Worm (Caenorhabditis elegans) whole organism, young adult: Measurements from ENCODE around the gene F10E7.1.
A peak's percentile ranks its signal among the peaks of the same experiment; 100 is the strongest.

Source experiments
- B0261.1 ChIP-seq: sonication (generic microtip); optimal IDR thresholded peaks from 2 replicates; lab custom pipeline; 2016; ENCODE audit warnings: mild to moderate bottlenecking, missing genetic modification characterization, moderate library complexity, missing compliant biosample characterization
- D2030.7 ChIP-seq: fragments of 200-800 bp; sonication (Bioruptor generic); IDR thresholded peaks from 2 replicates; pipeline ENCODE4 v1.3.6; 2022; ENCODE audit warnings: missing genetic modification reagents, missing genetic modification characterization, missing compliant biosample characterization
- F10E7.11 ChIP-seq: sonication (generic microtip); optimal IDR thresholded peaks from 2 replicates; lab custom pipeline; 2017; ENCODE audit warnings: mild to moderate bottlenecking, missing genetic modification characterization, moderate library complexity, missing compliant biosample characterization
- F22D6.2 ChIP-seq: sonication (generic microtip); optimal IDR thresholded peaks from 2 replicates; lab custom pipeline; 2016; ENCODE audit warnings: mild to moderate bottlenecking, missing genetic modification characterization, missing compliant biosample characterization
- F33H1.4 ChIP-seq: fragments of 200-800 bp; sonication (Bioruptor generic); IDR thresholded peaks from 2 replicates; pipeline ENCODE4 v1.3.6; 2022; ENCODE audit warnings: missing genetic modification reagents, missing genetic modification characterization, missing compliant biosample characterization
- F49E8.2 ChIP-seq: sonication (generic microtip); optimal IDR thresholded peaks from 3 replicates; lab custom pipeline; 2017; ENCODE audit warnings: missing genetic modification characterization, mild to moderate bottlenecking, missing compliant biosample characterization, antibody characterized with exemption, moderate library complexity; ENCODE audit not compliant: insufficient read depth
- F52B5.7 ChIP-seq: sonication (generic microtip); optimal IDR thresholded peaks from 2 replicates; lab custom pipeline; 2016; ENCODE audit warnings: mild to moderate bottlenecking, missing genetic modification characterization, missing compliant biosample characterization
- F55B11.4 ChIP-seq: sonication (generic microtip); optimal IDR thresholded peaks from 2 replicates; lab custom pipeline; 2016; ENCODE audit warnings: missing compliant biosample characterization, missing genetic modification characterization, borderline replicate concordance; ENCODE audit not compliant: insufficient read depth
- F57A8.1 ChIP-seq: fragments of 200-800 bp; sonication (Bioruptor generic); optimal IDR thresholded peaks from 2 replicates; lab custom pipeline; 2018; ENCODE audit warnings: mild to moderate bottlenecking, missing genetic modification characterization, moderate library complexity, missing compliant biosample characterization
- F57C9.4 ChIP-seq: sonication (generic microtip); optimal IDR thresholded peaks from 2 replicates; lab custom pipeline; 2017; ENCODE audit warnings: mild to moderate bottlenecking, missing genetic modification characterization, missing compliant biosample characterization
- aptf-2 ChIP-seq: fragments of 200-800 bp; sonication (Bioruptor generic); conservative IDR thresholded peaks from 2 replicates; pipeline ENCODE4 v1.3.6; 2022; ENCODE audit warnings: missing genetic modification reagents, missing genetic modification characterization, missing compliant biosample characterization
- aptf-3 ChIP-seq: fragments of 200-800 bp; sonication (Bioruptor generic); IDR thresholded peaks from 2 replicates; pipeline ENCODE4 v1.3.6; 2022; ENCODE audit warnings: missing genetic modification characterization, missing compliant biosample characterization
- attf-5 ChIP-seq: fragments of 200-800 bp; sonication (Bioruptor generic); optimal IDR thresholded peaks from 2 replicates; lab custom pipeline; 2018; ENCODE audit warnings: mild to moderate bottlenecking, missing genetic modification characterization, missing compliant biosample characterization
- bed-1 ChIP-seq: fragments of 200-800 bp; sonication (Bioruptor generic); IDR thresholded peaks from 2 replicates; pipeline ENCODE4 v1.3.6; 2022; ENCODE audit warnings: missing genetic modification reagents, missing genetic modification characterization, missing compliant biosample characterization
- ccch-3 ChIP-seq: fragments of 200-800 bp; sonication (Bioruptor generic); optimal IDR thresholded peaks from 2 replicates; lab custom pipeline; 2018; ENCODE audit warnings: mild to moderate bottlenecking, missing genetic modification characterization, missing compliant biosample characterization
- ceh-27 ChIP-seq: fragments of 200-800 bp; sonication (Bioruptor generic); optimal IDR thresholded peaks from 2 replicates; lab custom pipeline; 2018; ENCODE audit warnings: mild to moderate bottlenecking, missing genetic modification characterization, moderate library complexity, missing compliant biosample characterization
- ceh-79 ChIP-seq: sonication (generic microtip); optimal IDR thresholded peaks from 2 replicates; lab custom pipeline; 2017; ENCODE audit warnings: mild to moderate bottlenecking, missing genetic modification characterization, missing compliant biosample characterization
- ceh-91 ChIP-seq: fragments of 200-800 bp; sonication (Bioruptor generic); IDR thresholded peaks from 2 replicates; pipeline ENCODE4 v1.3.6; 2022; ENCODE audit warnings: missing genetic modification reagents, missing genetic modification characterization, missing compliant biosample characterization
- dpl-1 ChIP-seq: fragments of 150-350 bp; optimal IDR thresholded peaks from 2 replicates; lab custom pipeline; 2014; ENCODE audit warnings: missing biosample characterization, missing genetic modification reagents, missing genetic modification characterization
- efl-1 ChIP-seq: fragments of 150-350 bp; optimal IDR thresholded peaks from 2 replicates; lab custom pipeline; 2014; ENCODE audit warnings: missing biosample characterization, missing genetic modification reagents, missing genetic modification characterization
- egl-18 ChIP-seq: fragments of 200-800 bp; sonication (Bioruptor generic); IDR thresholded peaks from 2 replicates; pipeline ENCODE4 v1.3.6; 2022; ENCODE audit warnings: missing genetic modification reagents, missing genetic modification characterization, missing compliant biosample characterization
- egrh-3 ChIP-seq: fragments of 200-800 bp; sonication (Bioruptor generic); IDR thresholded peaks from 2 replicates; pipeline ENCODE4 v1.3.6; 2022; ENCODE audit warnings: missing genetic modification reagents, missing genetic modification characterization, missing compliant biosample characterization
- ets-4 ChIP-seq: fragments of 200-800 bp; sonication (Bioruptor generic); optimal IDR thresholded peaks from 2 replicates; lab custom pipeline; 2018; ENCODE audit warnings: mild to moderate bottlenecking, missing genetic modification characterization, missing compliant biosample characterization
- him-1 ChIP-seq: sonication (generic microtip); optimal IDR thresholded peaks from 2 replicates; lab custom pipeline; 2016; ENCODE audit warnings: missing genotype, missing genetic modification reagents, missing genetic modification characterization, missing compliant biosample characterization
- hmg-1.2 ChIP-seq: fragments of 200-800 bp; sonication (Bioruptor generic); IDR thresholded peaks from 2 replicates; pipeline ENCODE4 v1.3.6; 2022; ENCODE audit warnings: missing genetic modification reagents, missing genetic modification characterization, missing compliant biosample characterization
- let-526 ChIP-seq: fragments of 200-800 bp; sonication (Bioruptor generic); IDR thresholded peaks from 2 replicates; pipeline ENCODE4 v1.3.6; 2022; ENCODE audit warnings: missing genetic modification reagents, missing genetic modification characterization, missing compliant biosample characterization
- let-607 ChIP-seq, 2 experiments: fragments of 200-800 bp in 1 of 2; sonication (Bioruptor generic) in 1 of 2; sonication (generic microtip) in 1 of 2; optimal IDR thresholded peaks; 2 replicates each; lab custom pipeline; 2016 to 2018; ENCODE audit warnings: mild to moderate bottlenecking in 2 of 2, missing compliant biosample characterization in 2 of 2, missing genetic modification characterization in 2 of 2, moderate library complexity in 2 of 2, missing genotype in 1 of 2
- lin-26 ChIP-seq: fragments of 200-800 bp; sonication (Bioruptor generic); IDR thresholded peaks from 2 replicates; pipeline ENCODE4 v1.3.6; 2022; ENCODE audit warnings: missing genetic modification reagents, missing genetic modification characterization, missing compliant biosample characterization
- lin-40 ChIP-seq: sonication (generic microtip); optimal IDR thresholded peaks from 2 replicates; lab custom pipeline; 2016; ENCODE audit warnings: missing genetic modification characterization, mild to moderate bottlenecking, missing compliant biosample characterization, missing genotype, missing genetic modification reagents
- lsl-1 ChIP-seq: fragments of 200-800 bp; sonication (Bioruptor generic); optimal IDR thresholded peaks from 2 replicates; lab custom pipeline; 2018; ENCODE audit warnings: mild to moderate bottlenecking, missing genetic modification characterization, moderate library complexity, missing compliant biosample characterization
- lsy-27 ChIP-seq: sonication (generic microtip); optimal IDR thresholded peaks from 2 replicates; lab custom pipeline; 2017; ENCODE audit warnings: missing genetic modification characterization, mild to moderate bottlenecking, missing compliant biosample characterization, antibody characterized with exemption, missing genotype, borderline replicate concordance; ENCODE audit not compliant: insufficient read depth
- madf-6 ChIP-seq: fragments of 200-800 bp; sonication (Bioruptor generic); IDR thresholded peaks from 2 replicates; pipeline ENCODE4 v1.3.6; 2022; ENCODE audit warnings: missing genetic modification reagents, missing genetic modification characterization, missing compliant biosample characterization
- madf-8 ChIP-seq: fragments of 200-800 bp; sonication (Bioruptor generic); conservative IDR thresholded peaks from 2 replicates; pipeline ENCODE4 v1.3.6; 2022; ENCODE audit warnings: missing genetic modification reagents, missing genetic modification characterization, missing compliant biosample characterization
- mel-28 ChIP-seq: sonication (generic microtip); optimal IDR thresholded peaks from 2 replicates; lab custom pipeline; 2016; ENCODE audit warnings: borderline replicate concordance, mild to moderate bottlenecking, missing genetic modification characterization, missing compliant biosample characterization
- nfya-2 ChIP-seq: fragments of 200-800 bp; sonication (Bioruptor generic); IDR thresholded peaks from 2 replicates; pipeline ENCODE4 v1.3.6; 2022; ENCODE audit warnings: missing genetic modification reagents, missing genetic modification characterization, missing compliant biosample characterization
- nhr-120 ChIP-seq: fragments of 200-800 bp; sonication (Bioruptor generic); IDR thresholded peaks from 2 replicates; pipeline ENCODE4 v1.3.6; 2022; ENCODE audit warnings: missing genetic modification characterization, missing compliant biosample characterization
- rcor-1 ChIP-seq: fragments of 200-800 bp; sonication (Bioruptor generic); IDR thresholded peaks from 2 replicates; pipeline ENCODE4 v1.3.6; 2022; ENCODE audit warnings: missing genetic modification reagents, missing genetic modification characterization, missing compliant biosample characterization
- sea-2 ChIP-seq: fragments of 200-800 bp; sonication (Bioruptor generic); IDR thresholded peaks from 2 replicates; pipeline ENCODE4 v1.3.6; 2022; ENCODE audit warnings: missing genetic modification characterization, missing compliant biosample characterization
- snpc-3.4 ChIP-seq: sonication (generic microtip); optimal IDR thresholded peaks from 2 replicates; lab custom pipeline; 2017; ENCODE audit warnings: missing genetic modification characterization, mild to moderate bottlenecking, missing compliant biosample characterization, antibody characterized with exemption, moderate library complexity, missing genotype, missing genetic modification reagents
- somi-1 ChIP-seq: fragments of 200-800 bp; sonication (Bioruptor generic); optimal IDR thresholded peaks from 2 replicates; lab custom pipeline; 2018; ENCODE audit warnings: mild to moderate bottlenecking, missing genetic modification characterization, missing compliant biosample characterization
- tbp1 ChIP-seq: fragments of 200-800 bp; sonication (Bioruptor generic); optimal IDR thresholded peaks from 2 replicates; lab custom pipeline; 2018; ENCODE audit warnings: mild to moderate bottlenecking, missing genetic modification characterization, missing compliant biosample characterization
- unc-62 ChIP-seq: fragments of 150-350 bp; optimal IDR thresholded peaks from 2 replicates; lab custom pipeline; 2014; ENCODE audit warnings: missing biosample characterization, missing genetic modification reagents, missing genetic modification characterization
- xnd-1 ChIP-seq: sonication (generic microtip); optimal IDR thresholded peaks from 2 replicates; lab custom pipeline; 2016; ENCODE audit warnings: missing genotype, missing genetic modification reagents, missing genetic modification characterization, missing compliant biosample characterization
- ztf-25 ChIP-seq: fragments of 200-800 bp; sonication (Bioruptor generic); IDR thresholded peaks from 2 replicates; pipeline ENCODE4 v1.3.6; 2022; ENCODE audit warnings: missing genetic modification reagents, missing genetic modification characterization, missing compliant biosample characterization

The F10E7.1 gene

DNA sequence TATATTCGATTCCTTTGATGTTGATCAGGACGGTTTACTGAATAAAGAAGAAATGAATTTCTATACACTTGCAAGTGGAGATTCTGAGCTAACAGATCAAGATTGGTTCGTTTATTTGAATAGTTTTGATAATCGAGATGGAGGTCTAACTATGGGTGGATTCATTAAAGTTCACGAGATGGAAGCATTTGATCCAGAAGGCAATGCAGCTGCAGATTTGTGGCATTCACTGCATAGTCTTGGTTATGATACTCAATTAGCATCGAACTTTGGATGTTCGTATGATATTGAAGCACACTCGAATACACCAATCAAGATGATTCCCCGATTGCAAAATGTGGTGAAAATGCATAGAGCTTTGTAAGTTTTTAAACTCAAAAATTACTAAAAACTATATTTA is 30.6 kb upstream of the F10E7.1 start:
- TF ChIP-seq F10E7.11 (tag; lab: Kevin White, UChicago) (no peak), madf-6 (GFP tag; lab: Robert Waterston, UW) (peak; percentile 58), xnd-1 (tag; lab: Kevin White, UChicago) (peak; percentile 22), him-1 (peak; percentile 18), lin-26 (GFP tag; lab: Robert Waterston, UW) (0 out of 2 replicates have a peak, but pooled peaks have one; percentile 43), F55B11.4 (no peak)

- TF ChIP-seq attf-5 (no peak), ceh-91 (0 out of 2 replicates have a peak, but pooled peaks have one; percentile 8), ztf-25 (GFP tag; lab: Robert Waterston, UW) (no peak), ccch-3 (GFP tag; lab: Kevin White, UChicago) (no peak), D2030.7 (GFP tag; lab: Robert Waterston, UW) (0 out of 2 replicates have a peak, but pooled peaks have one; percentile 10), ets-4 (GFP tag; lab: Kevin White, UChicago) (no peak), hmg-1.2 (no peak), ceh-27 (GFP tag; lab: Kevin White, UChicago) (no peak), F33H1.4 (peak; percentile 58), sea-2 (GFP tag; lab: Robert Waterston, UW) (no peak), ceh-79 (no peak), let-607 (tag; optimal IDR thresholded peaks at IDR 0.05; lab: Kevin White, UChicago) (no peak), somi-1 (no peak), aptf-2 (GFP tag; lab: Robert Waterston, UW) (no peak), F49E8.2 (no peak), F55B11.4 (no peak), let-526 (GFP tag; lab: Robert Waterston, UW) (no peak), efl-1 (GFP tag; lab: Kevin White, UChicago) (peak; percentile 30), lin-40 (tag; lab: Kevin White, UChicago) (no peak), F57C9.4 (tag; lab: Kevin White, UChicago) (no peak), egrh-3 (GFP tag; lab: Robert Waterston, UW) (no peak), dpl-1 (GFP tag; lab: Kevin White, UChicago) (no peak), bed-1 (GFP tag; lab: Robert Waterston, UW) (no peak), madf-6 (GFP tag; lab: Robert Waterston, UW) (peak; percentile 99), nfya-2 (no peak), unc-62 (GFP tag; lab: Kevin White, UChicago) (no peak), xnd-1 (tag; lab: Kevin White, UChicago) (peak; percentile 88), madf-8 (GFP tag; lab: Robert Waterston, UW) (peak; percentile 98), F22D6.2 (tag; lab: Kevin White, UChicago) (no peak), him-1 (peak; percentile 21), tbp1 (GFP tag; lab: Kevin White, UChicago) (no peak), F52B5.7 (no peak), mel-28 (tag; lab: Kevin White, UChicago) (no peak), aptf-3 (GFP tag; lab: Robert Waterston, UW) (no peak), B0261.1 (tag; lab: Kevin White, UChicago) (no peak), snpc-3.4 (tag; lab: Kevin White, UChicago) (peak; percentile 11), lsy-27 (tag; lab: Kevin White, UChicago) (no peak), nhr-120 (GFP tag; lab: Robert Waterston, UW) (no peak), egl-18 (GFP tag; lab: Robert Waterston, UW) (no peak), lsl-1 (peak; percentile 89), F57A8.1 (GFP tag; lab: Kevin White, UChicago) (no peak), rcor-1 (GFP tag; lab: Robert Waterston, UW) (no peak), lin-26 (GFP tag; lab: Robert Waterston, UW) (no peak)
Observed at ce11 chrII:7098578-7098977, 28.0 kb upstream of the F10E7.1 start, which contains the start of gene mct-5. TSS of gene mct-5 (minus strand) at chrII:7098593.
